Worm (Caenorhabditis elegans) whole organism, L4/young adult: ENCODE measurements around the gene K11H3.5.
A peak's percentile ranks its signal among the peaks of the same experiment; 100 is the strongest.

Experiments used
- W03F9.2 ChIP-seq: fragments of 150-350 bp; optimal IDR thresholded peaks from 2 replicates; lab custom pipeline; 2014; ENCODE audit warnings: missing biosample characterization, missing genetic modification characterization
- dao-5 ChIP-seq: sonication (generic microtip); optimal IDR thresholded peaks from 2 replicates; lab custom pipeline; 2016; ENCODE audit warnings: missing genotype, missing genetic modification characterization, moderate library complexity, missing compliant biosample characterization
- him-1 ChIP-seq: sonication (generic microtip); optimal IDR thresholded peaks from 2 replicates; lab custom pipeline; 2016; ENCODE audit warnings: missing genotype, missing genetic modification reagents, missing genetic modification characterization, missing compliant biosample characterization

Gene K11H3.5

DNA sequence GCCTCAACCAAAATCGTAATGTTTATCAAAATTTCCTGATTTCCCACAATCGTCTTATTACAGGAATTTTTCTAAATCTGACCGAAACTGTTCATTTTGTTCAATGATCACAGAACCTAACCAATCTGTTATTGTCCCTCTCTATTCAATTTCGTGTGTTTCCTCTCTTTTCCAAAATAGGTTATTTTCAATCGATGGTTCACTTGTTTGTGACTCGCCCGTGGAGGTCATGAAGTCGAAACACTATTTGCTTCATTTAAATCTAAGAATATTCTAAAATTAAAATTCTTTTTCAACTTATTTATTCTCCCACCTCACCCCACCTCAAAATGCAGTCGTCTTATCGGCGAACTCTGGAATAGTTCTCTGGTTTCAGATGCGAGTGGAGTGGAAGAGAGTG is 7.3 kb downstream of the K11H3.5 start:
- no peak for TF ChIP-seq him-1 (tag; lab: Kevin White, UChicago)
- TF ChIP-seq dao-5 (tag; lab: Kevin White, UChicago), result no peak
- TF ChIP-seq W03F9.2, result no peak

DNA sequence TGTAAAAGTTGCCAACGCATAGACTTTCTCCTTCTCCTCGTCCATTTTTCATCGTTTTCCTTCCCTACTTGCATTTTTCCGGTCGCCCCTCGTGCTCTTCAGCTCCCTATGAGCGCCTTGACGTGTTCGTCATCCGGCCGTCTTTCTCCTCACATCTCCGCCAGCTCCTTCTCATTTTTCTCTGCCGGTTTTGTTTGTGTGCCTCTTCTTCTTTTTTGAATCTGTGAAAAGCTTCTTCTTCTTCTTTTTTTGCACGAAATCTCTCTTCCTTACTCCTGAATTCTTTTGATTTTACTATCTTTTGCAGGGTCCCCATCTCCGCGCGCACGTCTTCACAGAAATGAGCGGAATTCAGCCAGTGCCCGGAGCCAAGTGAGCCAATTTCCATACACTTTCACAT is 8.0 kb downstream of the K11H3.5 start, which contains the start of gene K11H3.3:
Gene K11H3.3 (plus strand): TSS at position 308 of the 400 bp plus-strand sequence.
- no peak for TF ChIP-seq dao-5 (tag; lab: Kevin White, UChicago)
- TF ChIP-seq W03F9.2, result no peak
- no peak for TF ChIP-seq him-1 (tag; lab: Kevin White, UChicago)

DNA sequence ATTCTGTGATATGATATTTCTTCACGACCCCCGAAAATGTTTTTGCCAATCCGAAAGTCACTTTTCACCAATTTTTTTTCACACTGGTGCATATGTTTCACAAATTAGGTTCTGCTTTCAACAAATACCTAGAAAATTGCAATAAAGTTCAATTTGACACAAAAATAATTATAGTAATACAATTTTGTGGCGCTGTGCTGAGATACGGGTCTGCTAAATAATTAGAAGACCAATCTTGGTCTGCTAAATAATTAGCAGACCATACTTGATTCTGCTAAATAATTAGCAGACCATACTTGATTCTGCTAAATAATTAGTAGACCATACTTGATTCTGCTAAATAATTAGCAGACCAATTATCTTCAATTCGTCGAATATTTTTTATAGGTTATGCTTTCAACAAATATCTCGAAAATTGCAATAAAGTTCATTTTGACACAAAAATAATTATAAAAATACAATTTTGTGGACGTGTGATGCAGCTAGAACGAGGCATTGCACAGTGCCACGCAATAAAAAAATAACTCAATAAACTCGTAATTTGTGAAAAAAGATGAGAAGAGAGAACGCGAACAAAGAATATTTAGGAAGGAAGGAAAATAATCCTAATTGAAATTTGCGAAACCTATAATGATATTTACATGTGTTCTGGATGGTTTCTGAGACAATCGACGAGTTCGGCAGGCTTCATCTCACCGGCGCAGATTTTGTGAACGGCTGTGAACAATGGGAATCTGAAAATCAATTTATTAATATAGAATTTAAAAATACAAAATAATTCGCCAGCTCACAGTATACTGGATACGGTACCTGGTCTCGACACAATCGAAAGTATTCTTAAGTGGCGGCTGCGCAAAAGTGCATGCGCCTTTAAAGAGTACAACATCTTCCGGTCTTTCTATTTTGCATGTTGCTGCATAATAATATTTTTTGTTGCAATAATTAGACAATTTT is 10.4 kb downstream of the K11H3.5 start:
- TF ChIP-seq him-1 (tag; lab: Kevin White, UChicago) (no peak), W03F9.2 (no peak), dao-5 (tag; lab: Kevin White, UChicago) (no peak)

DNA sequence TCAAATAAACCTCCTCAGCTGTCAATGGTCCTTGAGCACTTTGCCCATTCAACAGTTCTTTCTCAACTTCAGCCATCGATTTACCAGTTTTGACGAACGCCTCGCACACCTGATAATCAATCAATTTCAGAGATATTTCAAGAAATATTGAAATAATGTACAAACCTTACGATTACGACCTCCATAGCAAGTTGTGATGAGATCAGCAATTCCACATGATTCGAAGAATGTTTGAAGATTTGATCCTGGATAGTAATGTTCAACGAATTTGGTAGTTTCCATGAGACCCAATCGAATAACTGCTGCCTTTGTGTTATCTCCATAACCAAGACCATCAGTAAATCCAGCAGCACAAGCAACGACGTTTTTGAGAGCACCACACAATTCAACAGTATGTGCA is 11.4 kb downstream of the K11H3.5 start:
- no peak for TF ChIP-seq dao-5 (tag; lab: Kevin White, UChicago)
- TF ChIP-seq him-1 (tag; lab: Kevin White, UChicago), result no peak
- no peak for TF ChIP-seq W03F9.2

DNA sequence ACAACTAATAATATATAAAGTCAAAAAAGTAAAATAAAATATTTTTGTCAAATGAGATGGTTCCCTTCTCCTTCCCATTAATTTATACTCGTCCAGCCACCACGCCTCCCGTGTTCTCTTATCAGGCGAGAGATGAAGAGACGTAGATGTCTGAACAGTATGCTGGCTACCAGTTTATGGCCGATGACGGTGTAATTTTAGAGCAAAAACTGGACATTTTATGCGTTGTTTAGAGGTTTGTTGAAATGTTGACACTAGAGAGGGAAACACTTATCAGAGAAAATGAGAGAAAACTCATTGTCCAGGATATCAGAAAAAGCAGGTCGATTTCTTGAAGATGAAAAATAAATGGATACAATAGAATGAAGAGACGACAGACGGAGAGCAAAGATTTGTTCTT is 13.5 kb downstream of the K11H3.5 start:
- TF ChIP-seq W03F9.2 (no peak), him-1 (tag; lab: Kevin White, UChicago) (no peak), dao-5 (tag; lab: Kevin White, UChicago) (no peak)

DNA sequence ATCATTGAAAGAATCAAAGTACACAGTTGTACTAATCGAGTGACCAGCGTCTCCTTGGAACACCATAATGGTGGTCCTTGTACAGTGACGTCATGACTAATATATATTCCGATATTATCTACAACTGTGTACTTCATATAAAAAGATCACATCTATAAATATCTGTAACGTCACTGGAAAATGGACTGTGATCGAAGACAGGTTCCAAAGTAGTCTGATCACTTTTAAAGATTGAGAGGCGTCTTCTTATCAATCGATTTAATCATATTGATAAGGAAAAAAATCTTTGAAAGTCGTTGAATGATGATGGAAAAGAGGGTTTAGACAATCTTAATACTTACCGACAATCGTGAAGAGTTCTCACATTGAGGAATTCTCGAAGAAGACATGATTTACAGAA is 14.5 kb downstream of the K11H3.5 start:
- TF ChIP-seq dao-5 (tag; lab: Kevin White, UChicago), result no peak
- TF ChIP-seq him-1 (tag; lab: Kevin White, UChicago), result no peak
- no peak for TF ChIP-seq W03F9.2

DNA sequence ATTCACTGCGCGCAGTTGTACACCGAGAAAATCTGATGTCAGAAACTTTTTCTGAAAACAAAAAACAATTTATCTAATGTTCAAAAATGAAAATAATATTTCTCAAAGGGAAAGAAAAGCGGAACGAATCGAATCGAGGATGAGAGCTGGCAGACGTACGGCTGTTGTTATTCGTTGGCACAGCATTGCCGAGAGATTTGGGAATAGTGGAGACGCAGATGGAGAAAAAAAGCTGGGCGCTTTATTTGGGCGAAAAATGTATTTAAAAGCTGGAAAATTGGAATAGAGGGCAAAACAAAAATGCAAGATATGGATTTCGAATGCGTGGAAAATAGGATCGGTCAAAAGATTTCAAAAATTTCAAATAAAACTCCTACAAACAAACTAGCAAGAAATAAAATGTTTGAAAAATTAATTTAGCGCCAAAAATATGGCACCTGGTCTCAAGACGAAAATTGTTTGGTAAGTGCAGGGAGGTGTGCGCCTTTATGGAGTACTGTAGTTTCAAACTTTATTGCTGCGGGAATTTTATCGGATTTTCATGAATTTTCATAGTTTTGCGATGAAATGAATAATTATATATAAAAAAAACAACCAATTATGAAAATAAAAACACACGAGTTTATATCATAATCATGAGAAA is 15.7 kb downstream of the K11H3.5 start, which contains the start of gene gpdh-2:
Gene gpdh-2 (minus strand): TSS at position 51 of the 643 bp plus-strand sequence.
- TF ChIP-seq W03F9.2 (no peak), him-1 (tag; lab: Kevin White, UChicago) (no peak), dao-5 (tag; lab: Kevin White, UChicago) (no peak)

DNA sequence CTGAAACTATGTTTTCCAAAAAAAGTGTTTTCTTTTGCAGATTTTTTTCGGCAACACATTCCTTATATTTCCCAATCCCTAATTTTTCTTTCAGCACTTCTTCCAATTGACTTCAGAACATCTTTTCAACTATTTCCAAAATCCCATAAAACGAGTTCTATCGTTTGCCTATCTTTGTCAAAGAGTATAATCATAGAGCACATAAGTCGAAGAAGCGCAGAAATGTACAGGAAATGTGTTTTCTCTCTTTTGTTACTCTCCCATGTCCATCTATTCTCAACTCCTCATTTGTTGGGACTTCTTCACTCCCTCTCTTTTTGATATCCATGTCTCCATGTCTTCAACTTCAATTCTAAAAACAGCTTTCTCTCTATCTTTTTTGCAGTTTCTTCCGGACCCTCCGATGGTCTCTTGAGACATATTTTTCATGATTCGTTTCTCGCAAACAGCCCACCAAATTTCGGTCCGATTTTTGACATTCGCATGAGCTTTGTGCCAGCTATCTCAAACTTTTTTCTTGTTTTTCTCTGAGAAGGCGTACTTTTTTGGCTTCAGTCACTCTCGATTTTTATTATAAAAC is 16.7 kb downstream of the K11H3.5 start, which contains the start of gene twk-48:
Gene twk-48 (plus strand): TSS at position 530 of the 580 bp plus-strand sequence.
- no peak for TF ChIP-seq W03F9.2
- no peak for TF ChIP-seq him-1 (tag; lab: Kevin White, UChicago)
- no peak for TF ChIP-seq dao-5 (tag; lab: Kevin White, UChicago)

DNA sequence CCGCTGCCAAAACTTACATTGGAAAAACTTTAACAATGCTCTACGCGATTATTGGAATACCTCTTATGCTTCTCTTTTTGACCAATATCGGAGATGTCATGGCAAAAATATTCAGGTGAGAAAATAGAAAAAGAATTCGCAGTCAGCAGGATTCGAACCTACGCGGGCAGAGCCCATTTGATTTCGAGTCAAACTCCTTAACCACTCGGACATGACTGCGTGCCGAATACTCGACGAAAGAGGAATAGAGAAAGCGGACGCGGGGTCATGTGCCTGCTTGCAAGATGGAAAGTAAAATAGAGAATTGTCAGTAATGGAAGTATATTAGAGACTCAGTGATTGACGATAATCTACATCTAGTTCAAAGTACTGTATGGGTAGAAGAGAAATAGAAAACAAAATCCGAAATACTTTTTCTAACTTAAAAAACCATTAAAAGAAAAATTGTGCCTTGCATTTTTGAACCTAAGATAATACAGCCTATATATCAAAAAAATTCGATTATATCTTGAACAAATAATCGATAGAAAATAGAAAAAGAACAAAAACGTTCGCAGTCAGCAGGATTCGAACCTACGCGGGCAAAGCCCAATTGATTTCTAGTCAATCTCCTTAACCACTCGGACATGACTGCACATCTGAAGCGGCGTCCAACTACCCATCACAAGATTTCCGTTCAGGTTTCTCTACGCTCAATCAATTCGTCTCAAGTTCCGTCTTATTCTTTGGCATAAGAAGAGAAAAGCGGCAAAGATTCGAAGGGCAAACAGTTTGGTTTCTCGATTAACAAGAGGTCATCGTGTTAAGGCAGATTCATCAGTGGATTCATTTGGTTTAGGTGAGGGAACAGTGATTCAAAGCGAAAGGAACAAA is 18.1 kb downstream of the K11H3.5 start:
- TF ChIP-seq W03F9.2, result no peak
- TF ChIP-seq him-1 (tag; lab: Kevin White, UChicago), result peak; percentile 50
- TF ChIP-seq dao-5 (tag; lab: Kevin White, UChicago), result peak; percentile 28

DNA sequence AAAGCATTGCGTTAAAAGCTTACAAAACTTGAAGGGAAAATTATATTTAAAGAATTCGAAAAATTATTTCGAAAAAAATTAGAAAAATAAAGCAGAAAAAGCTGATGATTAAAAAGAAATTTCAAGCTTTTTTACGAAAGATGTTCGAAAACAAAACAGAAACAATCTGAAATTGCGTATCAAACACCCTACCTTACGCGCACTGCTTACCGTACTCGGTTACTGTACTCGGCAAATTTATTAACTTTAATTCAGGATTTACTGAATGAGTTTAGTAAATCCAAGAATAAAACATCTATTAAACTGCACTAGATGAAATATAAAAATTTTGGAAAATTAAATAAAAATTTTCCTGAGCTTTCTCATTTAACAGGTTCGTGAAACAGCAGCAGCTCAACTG is 18.9 kb downstream of the K11H3.5 start:
- TF ChIP-seq W03F9.2 (no peak), him-1 (tag; lab: Kevin White, UChicago) (no peak)

DNA sequence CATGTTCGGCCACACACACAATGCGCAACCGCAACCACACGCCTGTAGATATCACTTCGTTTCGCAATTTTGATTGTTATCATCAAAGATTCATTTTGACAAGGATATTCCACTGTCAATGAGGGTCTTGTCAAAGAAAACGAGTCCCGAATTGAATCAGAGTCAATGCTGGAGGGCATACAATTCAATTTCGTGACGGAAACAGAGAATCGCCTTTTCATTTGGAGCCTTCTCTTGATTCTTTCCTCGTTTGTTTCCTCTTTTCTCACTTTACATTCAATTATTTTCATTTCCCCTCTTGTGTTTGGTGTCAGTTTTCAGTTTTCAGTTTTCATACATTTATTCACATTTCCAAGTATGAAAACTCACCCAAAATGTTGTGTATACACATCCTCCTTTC is 23.8 kb downstream of the K11H3.5 start:
- TF ChIP-seq dao-5 (tag; lab: Kevin White, UChicago) (no peak), W03F9.2 (no peak), him-1 (tag; lab: Kevin White, UChicago) (no peak)

DNA sequence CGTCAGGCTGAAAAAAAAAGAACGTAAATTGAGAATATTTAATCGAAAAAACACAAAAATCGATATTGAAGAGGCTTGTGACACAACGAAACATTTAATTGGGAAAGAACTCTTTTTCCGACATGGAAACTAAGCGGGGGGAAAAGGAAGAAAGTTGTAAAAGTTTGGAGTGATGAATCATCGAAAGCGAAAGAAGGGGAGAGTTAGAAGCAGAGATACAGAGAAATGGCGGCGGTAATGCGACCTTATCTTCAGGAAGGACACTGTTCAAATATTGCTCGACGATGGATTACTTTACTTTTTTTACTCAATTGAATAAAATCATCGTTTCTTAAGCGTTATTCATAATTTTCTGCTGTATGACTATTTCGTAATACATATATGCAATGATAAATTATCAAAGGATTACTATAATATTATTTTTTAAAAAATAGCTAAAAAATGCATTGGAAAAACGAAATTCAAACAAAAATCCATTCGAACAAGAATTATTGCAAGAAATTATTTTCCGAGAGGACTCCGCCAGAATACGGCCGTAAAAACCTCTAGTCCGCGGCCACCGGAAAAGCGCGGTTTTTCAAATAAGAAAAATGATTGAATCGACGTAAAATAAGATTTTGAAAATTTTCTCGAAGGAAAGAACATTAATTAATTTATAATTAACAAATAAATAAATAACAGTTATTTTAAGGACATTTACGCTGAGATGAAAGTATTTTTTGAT is 24.4 kb downstream of the K11H3.5 start, which contains the start of gene dhhc-4:
Gene dhhc-4 (minus strand): TSS at position 13 of the 724 bp plus-strand sequence.
- TF ChIP-seq W03F9.2 (peak; percentile 65), dao-5 (tag; lab: Kevin White, UChicago) (no peak)
